Worm (Caenorhabditis elegans) whole organism, L2 larva: ENCODE measurements around the gene T16A1.5.
"Not testable (repeated sequence)": the region's sequence is repeated elsewhere in the genome, so short reads cannot be mapped to it uniquely, and the experiment has no call there.

ENCODE experiments used
- C34F6.9 ChIP-seq: fragments of 150-350 bp; optimal IDR thresholded peaks from 2 replicates; lab custom pipeline; 2014; ENCODE audit warnings: missing biosample characterization, missing genetic modification characterization
- F13H6.1 ChIP-seq: sonication (generic microtip); optimal IDR thresholded peaks from 2 replicates; lab custom pipeline; 2016; ENCODE audit warnings: missing genetic modification characterization, missing compliant biosample characterization
- R02D3.7 ChIP-seq: fragments of 150-350 bp; optimal IDR thresholded peaks from 2 replicates; lab custom pipeline; 2014; ENCODE audit warnings: missing biosample characterization, missing genetic modification characterization
- Y55F3AM.14 ChIP-seq: fragments of 200-800 bp; sonication (Bioruptor generic); optimal IDR thresholded peaks from 2 replicates; lab custom pipeline; 2018; ENCODE audit warnings: mild to moderate bottlenecking, missing genetic modification characterization, missing compliant biosample characterization
- ZK546.5 ChIP-seq: sonication (generic microtip); optimal IDR thresholded peaks from 2 replicates; lab custom pipeline; 2017; ENCODE audit warnings: missing biosample characterization, missing genetic modification characterization
- alr-1 ChIP-seq: fragments of 150-350 bp; optimal IDR thresholded peaks from 2 replicates; lab custom pipeline; 2014; ENCODE audit warnings: missing biosample characterization, missing genetic modification characterization
- ama-1 ChIP-seq: fragments of 150-350 bp; optimal IDR thresholded peaks from 2 replicates; lab custom pipeline; 2018; ENCODE audit warnings: inconsistent platforms
- blmp-1 ChIP-seq: sonication (generic microtip); optimal IDR thresholded peaks from 2 replicates; lab custom pipeline; 2017; ENCODE audit warnings: missing genetic modification characterization, mild to moderate bottlenecking, missing compliant biosample characterization, antibody characterized with exemption, moderate library complexity; ENCODE audit not compliant: insufficient read depth
- ceh-16 ChIP-seq: fragments of 150-350 bp; optimal IDR thresholded peaks from 2 replicates; lab custom pipeline; 2014; ENCODE audit warnings: missing biosample characterization, missing genetic modification characterization
- ceh-82 ChIP-seq: fragments of 150-350 bp; optimal IDR thresholded peaks from 2 replicates; lab custom pipeline; 2014; ENCODE audit warnings: missing biosample characterization, missing genetic modification characterization
- crh-2 ChIP-seq: sonication (generic microtip); optimal IDR thresholded peaks from 2 replicates; lab custom pipeline; 2017; ENCODE audit warnings: missing biosample characterization, missing genetic modification characterization
- dmd-4 ChIP-seq: sonication (generic microtip); optimal IDR thresholded peaks from 2 replicates; lab custom pipeline; 2017; ENCODE audit warnings: missing biosample characterization, missing genetic modification characterization
- egl-27 ChIP-seq: sonication (generic microtip); optimal IDR thresholded peaks from 3 replicates; lab custom pipeline; 2017; ENCODE audit warnings: missing biosample characterization, missing genetic modification reagents, missing genetic modification characterization
- elt-1 ChIP-seq: fragments of 150-350 bp; optimal IDR thresholded peaks from 2 replicates; lab custom pipeline; 2014; ENCODE audit warnings: missing biosample characterization, missing genetic modification characterization
- elt-3 ChIP-seq: sonication (generic microtip); optimal IDR thresholded peaks from 2 replicates; lab custom pipeline; 2017; ENCODE audit warnings: missing biosample characterization, missing genetic modification characterization
- fos-1 ChIP-seq: fragments of 150-350 bp; optimal IDR thresholded peaks from 2 replicates; lab custom pipeline; 2014; ENCODE audit warnings: missing biosample characterization, missing genetic modification characterization
- lin-11 ChIP-seq: fragments of 150-350 bp; sonication (generic microtip); optimal IDR thresholded peaks from 2 replicates; lab custom pipeline; 2014; ENCODE audit warnings: missing biosample characterization, missing genetic modification characterization, inconsistent platforms, mixed read lengths
- lin-13 ChIP-seq: fragments of 150-350 bp; optimal IDR thresholded peaks from 2 replicates; lab custom pipeline; 2014; ENCODE audit warnings: missing biosample characterization, missing genetic modification reagents, missing genetic modification characterization
- lin-39 ChIP-seq: fragments of 150-350 bp; optimal IDR thresholded peaks from 2 replicates; lab custom pipeline; 2014; ENCODE audit warnings: missing biosample characterization, missing genetic modification reagents, missing genetic modification characterization
- lsy-2 ChIP-seq, 2 experiments: fragments of 150-350 bp in 1 of 2; sonication (generic microtip) in 1 of 2; optimal IDR thresholded peaks; 2 replicates each; lab custom pipeline; 2014 to 2017; ENCODE audit warnings: missing biosample characterization in 2 of 2, missing genetic modification characterization in 2 of 2
- mab-5 ChIP-seq: fragments of 150-350 bp; optimal IDR thresholded peaks from 2 replicates; lab custom pipeline; 2014; ENCODE audit warnings: missing biosample characterization, missing genetic modification characterization
- mbf-1 ChIP-seq: sonication (generic microtip); optimal IDR thresholded peaks from 2 replicates; lab custom pipeline; 2017; ENCODE audit warnings: missing biosample characterization, missing genetic modification characterization
- mdl-1 ChIP-seq, 2 experiments: fragments of 150-350 bp in 1 of 2; sonication (generic microtip) in 1 of 2; optimal IDR thresholded peaks; 2 replicates each; lab custom pipeline; 2017; ENCODE audit warnings: missing biosample characterization in 2 of 2, missing genetic modification characterization in 2 of 2
- nhr-10 ChIP-seq: sonication (generic microtip); optimal IDR thresholded peaks from 2 replicates; lab custom pipeline; 2017; ENCODE audit warnings: missing biosample characterization, missing genetic modification characterization
- nhr-12 ChIP-seq: fragments of 150-350 bp; optimal IDR thresholded peaks from 2 replicates; lab custom pipeline; 2014; ENCODE audit warnings: missing biosample characterization, missing genetic modification characterization
- nhr-129 ChIP-seq: fragments of 150-350 bp; optimal IDR thresholded peaks from 2 replicates; lab custom pipeline; 2014; ENCODE audit warnings: missing biosample characterization, missing genetic modification characterization
- nhr-21 ChIP-seq: fragments of 150-350 bp; optimal IDR thresholded peaks from 2 replicates; lab custom pipeline; 2014; ENCODE audit warnings: missing biosample characterization, missing genetic modification characterization
- nhr-23 ChIP-seq: fragments of 150-350 bp; optimal IDR thresholded peaks from 2 replicates; lab custom pipeline; 2014; ENCODE audit warnings: missing biosample characterization, missing genetic modification reagents, missing genetic modification characterization
- nhr-237 ChIP-seq: fragments of 150-350 bp; optimal IDR thresholded peaks from 2 replicates; lab custom pipeline; 2014; ENCODE audit warnings: missing biosample characterization, missing genetic modification characterization
- nhr-25 ChIP-seq: fragments of 150-350 bp; sonication (generic microtip); optimal IDR thresholded peaks from 3 replicates; lab custom pipeline; 2014; ENCODE audit warnings: missing biosample characterization, missing genetic modification characterization
- nhr-6 ChIP-seq: fragments of 150-350 bp; optimal IDR thresholded peaks from 2 replicates; lab custom pipeline; 2014; ENCODE audit warnings: missing biosample characterization, missing genetic modification characterization
- nhr-77 ChIP-seq: fragments of 150-350 bp; optimal IDR thresholded peaks from 2 replicates; lab custom pipeline; 2014; ENCODE audit warnings: missing biosample characterization, missing genetic modification characterization
- peb-1 ChIP-seq: fragments of 150-350 bp; optimal IDR thresholded peaks from 2 replicates; lab custom pipeline; 2014; ENCODE audit warnings: missing biosample characterization, missing genetic modification characterization
- sem-4 ChIP-seq: fragments of 150-350 bp; optimal IDR thresholded peaks from 2 replicates; lab custom pipeline; 2014; ENCODE audit warnings: missing biosample characterization, missing genetic modification reagents, missing genetic modification characterization
- skn-1 ChIP-seq: sonication (generic microtip); optimal IDR thresholded peaks from 2 replicates; lab custom pipeline; 2017; ENCODE audit warnings: missing biosample characterization, missing genetic modification characterization
- sma-9 ChIP-seq, 2 experiments: fragments of 150-350 bp in 1 of 2; sonication (generic microtip) in 1 of 2; optimal IDR thresholded peaks; 2 replicates each; lab custom pipeline; 2014 to 2016; ENCODE audit warnings: missing genetic modification characterization in 2 of 2, mild to moderate bottlenecking in 1 of 2, missing biosample characterization in 1 of 2, missing compliant biosample characterization in 1 of 2, missing genetic modification reagents in 1 of 2, moderate library complexity in 1 of 2
- snpc-4 ChIP-seq: fragments of 150-350 bp; optimal IDR thresholded peaks from 2 replicates; lab custom pipeline; 2014; ENCODE audit warnings: missing biosample characterization, missing genetic modification characterization
- unc-39 ChIP-seq: fragments of 150-350 bp; optimal IDR thresholded peaks from 2 replicates; lab custom pipeline; 2014; ENCODE audit warnings: missing biosample characterization, missing genetic modification characterization
- unc-55 ChIP-seq: fragments of 150-350 bp; sonication (generic microtip); optimal IDR thresholded peaks from 3 replicates; lab custom pipeline; 2014; ENCODE audit warnings: missing biosample characterization, missing genetic modification reagents, missing genetic modification characterization
- unc-62 ChIP-seq: fragments of 150-350 bp; optimal IDR thresholded peaks from 2 replicates; lab custom pipeline; 2014; ENCODE audit warnings: missing biosample characterization, missing genetic modification reagents, missing genetic modification characterization
- zag-1 ChIP-seq: fragments of 150-350 bp; optimal IDR thresholded peaks from 2 replicates; lab custom pipeline; 2014; ENCODE audit warnings: missing biosample characterization, missing genetic modification characterization
- ztf-1 ChIP-seq: fragments of 200-800 bp; sonication (Bioruptor generic); conservative IDR thresholded peaks from 2 replicates; pipeline ENCODE4 v1.3.6; 2022; ENCODE audit warnings: missing genetic modification characterization, missing compliant biosample characterization
- ztf-11 ChIP-seq: sonication (generic microtip); optimal IDR thresholded peaks from 2 replicates; lab custom pipeline; 2017; ENCODE audit warnings: missing biosample characterization, missing genetic modification characterization
- ztf-4 ChIP-seq: fragments of 150-350 bp; optimal IDR thresholded peaks from 2 replicates; lab custom pipeline; 2014; ENCODE audit warnings: missing biosample characterization, missing genetic modification characterization

The T16A1.5 gene

DNA sequence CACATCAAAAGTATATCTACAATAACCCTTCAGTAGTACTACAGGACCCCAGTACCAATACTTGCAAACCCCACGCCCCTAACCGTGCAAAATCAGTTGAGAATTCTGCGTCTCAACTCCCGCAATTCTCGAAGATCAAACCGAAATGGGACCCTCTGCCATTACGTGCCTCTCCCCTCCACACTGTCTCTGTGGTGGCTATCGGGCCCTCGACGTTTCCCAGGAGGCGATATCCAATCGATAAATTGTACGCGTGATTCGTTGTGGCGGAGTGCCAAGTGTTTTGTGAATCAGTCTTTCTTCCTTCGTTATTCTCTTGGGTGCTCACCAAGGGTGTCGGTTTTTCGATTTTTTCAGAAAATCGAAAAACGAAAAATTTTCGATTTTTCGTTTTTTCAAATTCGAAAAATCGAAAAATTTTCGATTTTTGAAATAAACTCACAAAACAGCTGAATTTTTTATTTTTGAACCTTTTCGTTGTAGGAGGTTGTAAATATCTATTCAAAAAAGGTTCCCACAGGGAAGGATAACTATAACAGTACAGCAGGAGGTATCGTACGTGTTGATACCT, 16.1 kb downstream of the T16A1.5 start, which contains the start of gene F07E5.12:
Gene F07E5.12 (plus strand): TSS at position 521 of the 571 bp plus-strand sequence.
- not testable (repeated sequence) for TF ChIP-seq elt-3 (tag; lab: Kevin White, UChicago); blmp-1; unc-62

DNA sequence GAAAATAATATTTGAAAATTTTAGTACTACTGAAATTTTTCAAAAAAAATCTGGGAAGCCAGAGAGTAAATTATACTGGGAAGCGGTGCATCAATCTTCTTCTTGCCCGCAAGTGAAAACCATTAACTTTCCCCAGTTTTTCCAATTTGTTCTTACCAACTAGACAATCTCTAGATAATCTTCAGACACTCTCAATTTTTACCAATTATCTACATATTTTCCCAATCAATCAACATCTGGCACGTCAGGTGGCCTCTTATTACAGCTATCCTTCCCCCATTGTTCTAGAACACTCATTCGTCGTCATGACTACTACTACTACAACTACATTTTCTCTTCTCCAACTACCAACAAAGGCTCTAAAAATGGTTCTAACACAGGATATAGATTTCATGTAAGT, 19.1 kb downstream of the T16A1.5 start, which contains the start of gene fbxb-6:
Gene fbxb-6 (plus strand): TSS at position 301 of the 400 bp plus-strand sequence.
- TF ChIP-seq fos-1 (tag; lab: Kevin White, UChicago) (no peak), nhr-12 (tag; lab: Kevin White, UChicago) (no peak), egl-27 (tag; lab: Kevin White, UChicago) (no peak), R02D3.7 (tag; lab: Kevin White, UChicago) (no peak), lin-11 (tag; lab: Kevin White, UChicago) (no peak), ztf-1 (no peak), blmp-1 (no peak), dmd-4 (tag; lab: Kevin White, UChicago) (no peak), nhr-23 (tag; lab: Kevin White, UChicago) (no peak), sem-4 (tag; lab: Kevin White, UChicago) (no peak), mdl-1 (tag; optimal IDR thresholded peaks at IDR 0.05; lab: Kevin White, UChicago) (no peak), lin-39 (no peak), nhr-77 (no peak), nhr-6 (tag; lab: Kevin White, UChicago) (no peak)
- TF ChIP-seq, all 48 proteins: peak for 0

DNA sequence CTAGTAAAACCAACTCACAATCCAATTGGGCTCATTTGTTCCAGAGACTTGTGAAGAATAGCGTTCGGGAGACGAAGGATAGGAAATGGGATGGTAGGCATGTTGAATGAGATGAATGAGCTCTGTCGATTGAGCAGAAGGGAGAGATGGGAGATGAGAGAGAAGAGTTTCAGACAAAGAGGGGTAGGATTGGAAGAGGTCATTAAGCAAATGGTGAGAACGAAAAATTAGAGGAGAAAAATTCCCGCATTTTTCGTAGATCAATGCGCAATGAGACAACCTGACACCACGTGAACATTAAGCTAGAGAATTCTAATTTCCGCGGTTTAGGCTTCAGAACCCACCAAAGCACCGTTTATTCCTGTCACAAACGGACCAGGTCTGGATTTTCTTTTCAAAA, 19.6 kb downstream of the T16A1.5 start, which contains the start of gene F07E5.13:
Gene F07E5.13 (minus strand): TSS at position 101 of the 400 bp plus-strand sequence.
- no peak for TF ChIP-seq unc-62
- no peak for TF ChIP-seq elt-1
- TF ChIP-seq sma-9 (GFP tag; optimal IDR thresholded peaks at IDR 0.05; lab: Kevin White, UChicago), result no peak
- TF ChIP-seq sma-9 (tag; optimal IDR thresholded peaks at IDR 0.05; lab: Kevin White, UChicago), result no peak
- no peak for TF ChIP-seq ztf-1
- TF ChIP-seq crh-2 (tag; lab: Kevin White, UChicago), result no peak
- no peak for TF ChIP-seq zag-1 (tag; lab: Kevin White, UChicago)
- no peak for TF ChIP-seq lin-39
- TF ChIP-seq lsy-2 (tag; optimal IDR thresholded peaks at IDR 0.05; lab: Kevin White, UChicago), result no peak
- TF ChIP-seq Y55F3AM.14 (GFP tag; lab: Kevin White, UChicago), result no peak

DNA sequence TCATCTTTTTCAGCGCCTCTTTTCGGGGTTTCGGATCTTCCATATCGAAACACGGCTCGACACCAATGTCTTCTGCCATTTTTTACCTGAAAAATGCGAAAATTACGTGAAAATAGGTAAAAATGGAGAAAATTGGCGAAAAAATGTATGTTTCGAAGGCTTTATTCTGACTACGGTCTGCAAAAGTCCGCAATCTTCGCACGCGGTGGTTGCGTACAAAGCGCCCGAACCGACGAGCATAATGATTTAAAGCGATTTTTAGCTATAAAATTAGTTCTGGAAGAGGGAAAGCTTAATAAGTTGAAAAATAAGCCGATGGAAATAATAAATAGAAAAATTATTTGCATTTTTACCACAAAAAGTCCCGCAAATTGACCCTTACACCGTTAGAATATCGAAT, 24.6 kb downstream of the T16A1.5 start, which contains the start of gene F07E5.5:
Gene F07E5.5 (minus strand): TSS at position 86 of the 400 bp plus-strand sequence.
- no peak for TF ChIP-seq lin-39
- no peak for TF ChIP-seq ZK546.5 (tag; lab: Kevin White, UChicago)
- TF ChIP-seq Y55F3AM.14 (GFP tag; lab: Kevin White, UChicago), result no peak
- no peak for TF ChIP-seq nhr-77
- TF ChIP-seq nhr-23 (tag; lab: Kevin White, UChicago), result no peak
- no peak for TF ChIP-seq R02D3.7 (tag; lab: Kevin White, UChicago)
- no peak for TF ChIP-seq nhr-25 (tag; lab: Kevin White, UChicago)
- TF ChIP-seq nhr-129 (tag; lab: Kevin White, UChicago), result peak; percentile 12
- no peak for TF ChIP-seq skn-1 (tag; lab: Kevin White, UChicago)
- TF ChIP-seq F13H6.1, result peak; percentile 54
- no peak for TF ChIP-seq fos-1 (tag; lab: Kevin White, UChicago)
- no peak for TF ChIP-seq elt-3 (tag; lab: Kevin White, UChicago)
- TF ChIP-seq unc-55 (GFP tag; lab: Kevin White, UChicago), result peak; percentile 68
- TF ChIP-seq lin-13 (GFP tag; lab: Kevin White, UChicago), result peak; percentile 73
- TF ChIP-seq nhr-21 (tag; lab: Kevin White, UChicago), result peak; percentile 15
- no peak for TF ChIP-seq mab-5 (tag; lab: Kevin White, UChicago)
- TF ChIP-seq C34F6.9 (tag; lab: Kevin White, UChicago), result no peak
- no peak for TF ChIP-seq mdl-1 (tag; optimal IDR thresholded peaks at IDR 0.05; lab: Kevin White, UChicago)
- peak; percentile 30 for TF ChIP-seq lin-11 (tag; lab: Kevin White, UChicago)
- peak; percentile 91 to 97 for TF ChIP-seq lsy-2 (tag; optimal IDR thresholded peaks at IDR 0.05; lab: Kevin White, UChicago)
- no peak for TF ChIP-seq peb-1
- TF ChIP-seq nhr-12 (tag; lab: Kevin White, UChicago), result no peak
- TF ChIP-seq dmd-4 (tag; lab: Kevin White, UChicago), result no peak
- TF ChIP-seq egl-27 (tag; lab: Kevin White, UChicago), result no peak
- no peak for TF ChIP-seq mbf-1 (tag; lab: Kevin White, UChicago)
- no peak for TF ChIP-seq unc-39 (tag; lab: Kevin White, UChicago)
- no peak for TF ChIP-seq nhr-10 (tag; lab: Kevin White, UChicago)
- TF ChIP-seq ceh-82 (tag; lab: Kevin White, UChicago), result no peak
- no peak for TF ChIP-seq ama-1
- TF ChIP-seq ztf-4 (tag; lab: Kevin White, UChicago), result no peak
- TF ChIP-seq elt-1, result no peak
- no peak for TF ChIP-seq blmp-1
- TF ChIP-seq nhr-237 (tag; lab: Kevin White, UChicago), result no peak
- peak; percentile 5 for TF ChIP-seq crh-2 (tag; lab: Kevin White, UChicago)
- no peak for TF ChIP-seq ceh-16 (tag; lab: Kevin White, UChicago)
- no peak for TF ChIP-seq ztf-11 (tag; lab: Kevin White, UChicago)
- no peak for TF ChIP-seq alr-1
- no peak for TF ChIP-seq zag-1 (tag; lab: Kevin White, UChicago)
- no peak for TF ChIP-seq sem-4 (tag; lab: Kevin White, UChicago)
- TF ChIP-seq snpc-4 (tag; lab: Kevin White, UChicago), result no peak
